Fruit fly (Drosophila melanogaster): Measurements from ENCODE around the gene CG46509.
"Not testable (repeated sequence)": the region's sequence is repeated elsewhere in the genome, so short reads cannot be mapped to it uniquely, and the experiment has no call there.

DNA sequence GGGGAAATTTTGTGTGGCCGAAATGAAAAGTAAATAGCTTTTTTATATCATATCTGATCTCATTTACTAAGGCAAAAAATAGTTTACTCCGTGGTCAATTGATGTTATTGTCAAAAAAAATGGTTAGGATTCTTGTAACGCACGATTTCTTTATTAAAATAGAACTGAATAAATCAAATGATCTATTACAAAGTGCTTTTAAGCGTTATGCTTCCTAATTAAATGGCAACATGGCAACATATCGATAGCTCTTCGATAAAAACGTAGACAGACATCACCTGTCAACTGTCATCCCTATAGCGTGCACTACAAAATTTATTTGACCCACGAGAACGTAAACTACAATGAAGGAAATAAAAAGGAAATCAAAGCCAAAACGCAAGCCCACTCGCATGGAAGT lies 9.8 kb downstream of the CG46509 start, which contains the start of gene CG46511:
- TF ChIP-seq hbn (GFP tag; IDR thresholded peaks at IDR 0.05; ENCODE audit: partially characterized antibody); psq (GFP tag; optimal IDR thresholded peaks at IDR 0.05): not testable (repeated sequence)

Measured in whole organism, embryonic.